Fruit fly (Drosophila melanogaster) whole organism, embryonic: Measurements from ENCODE around the gene CG32639.
A peak's percentile ranks its signal among the peaks of the same experiment; 100 is the strongest.

ENCODE experiments used
- Awh ChIP-seq: fragments of 200-800 bp; sonication (Bioruptor generic); IDR thresholded peaks from 2 replicates; pipeline ENCODE4, ENCODE4 v1.3.6; 2022; ENCODE audit warnings: missing biosample characterization, missing genetic modification characterization
- Blimp-1 ChIP-seq: fragments of 200-800 bp; sonication (Bioruptor generic); optimal IDR thresholded peaks from 3 replicates; lab custom pipeline; 2018; ENCODE audit warnings: missing biosample characterization, missing genetic modification characterization, mild to moderate bottlenecking, moderate library complexity, missing genetic modification reagents
- CG10209 ChIP-seq: fragments of 200-800 bp; sonication (Bioruptor generic); optimal IDR thresholded peaks from 3 replicates; lab custom pipeline; 2017; ENCODE audit warnings: missing biosample characterization, mild to moderate bottlenecking, missing genetic modification characterization, missing genetic modification reagents
- CG11085 ChIP-seq: fragments of 200-800 bp; sonication (Bioruptor generic); IDR thresholded peaks from 2 replicates; pipeline ENCODE4 v1.3.6; 2022; ENCODE audit warnings: missing biosample characterization, missing genetic modification characterization
- CG13624 ChIP-seq: fragments of 200-800 bp; sonication (Bioruptor generic); optimal IDR thresholded peaks from 2 replicates; lab custom pipeline; 2016; ENCODE audit warnings: missing biosample characterization, missing genetic modification characterization
- CG15696 ChIP-seq: fragments of 200-800 bp; sonication (Bioruptor generic); optimal IDR thresholded peaks from 2 replicates; lab custom pipeline; 2019; ENCODE audit warnings: missing biosample characterization, mild to moderate bottlenecking, missing genetic modification characterization, moderate library complexity
- CG17568 ChIP-seq: fragments of 200-800 bp; sonication (Bioruptor generic); optimal IDR thresholded peaks from 2 replicates; lab custom pipeline; 2018; ENCODE audit warnings: missing biosample characterization, mild to moderate bottlenecking, missing genetic modification characterization, moderate library complexity
- CG18011 ChIP-seq: fragments of 200-800 bp; sonication (Bioruptor generic); optimal IDR thresholded peaks from 2 replicates; lab custom pipeline; 2017; ENCODE audit warnings: missing biosample characterization, missing genetic modification characterization, mild to moderate bottlenecking, moderate library complexity, missing genotype
- CG3065 ChIP-seq: fragments of 200-800 bp; sonication (Bioruptor generic); optimal IDR thresholded peaks from 2 replicates; lab custom pipeline; 2016; ENCODE audit warnings: missing biosample characterization, missing genetic modification characterization
- CG31441 ChIP-seq: fragments of 200-800 bp; sonication (Bioruptor generic); IDR thresholded peaks from 2 replicates; pipeline ENCODE4 v1.3.6; 2022; ENCODE audit warnings: missing biosample characterization, missing genetic modification characterization
- CG3163 ChIP-seq: fragments of 200-800 bp; sonication (Bioruptor generic); optimal IDR thresholded peaks from 3 replicates; lab custom pipeline; 2016; ENCODE audit warnings: missing biosample characterization, missing genetic modification characterization
- CG5245 ChIP-seq: fragments of 200-800 bp; sonication (Bioruptor generic); optimal IDR thresholded peaks from 3 replicates; lab custom pipeline; 2016; ENCODE audit warnings: missing biosample characterization, missing genetic modification characterization
- CG6175 ChIP-seq: fragments of 200-800 bp; sonication (Bioruptor generic); IDR thresholded peaks from 3 replicates; pipeline ENCODE4 v1.3.6; 2022; ENCODE audit warnings: missing biosample characterization, missing genetic modification characterization
- CG6654 ChIP-seq: fragments of 200-800 bp; sonication (Bioruptor generic); optimal IDR thresholded peaks from 2 replicates; lab custom pipeline; 2017; ENCODE audit warnings: missing biosample characterization, mild to moderate bottlenecking, missing genetic modification characterization
- CG7786 ChIP-seq: fragments of 200-800 bp; sonication (Bioruptor generic); optimal IDR thresholded peaks from 2 replicates; lab custom pipeline; 2016; ENCODE audit warnings: missing biosample characterization, missing genetic modification characterization
- CG7839 ChIP-seq: fragments of 200-800 bp; sonication (Bioruptor generic); optimal IDR thresholded peaks from 3 replicates; lab custom pipeline; 2018; ENCODE audit warnings: missing biosample characterization, mild to moderate bottlenecking, missing genetic modification characterization, moderate library complexity
- CG7928 ChIP-seq: fragments of 200-800 bp; sonication (Bioruptor generic); optimal IDR thresholded peaks from 2 replicates; lab custom pipeline; 2017; ENCODE audit warnings: missing biosample characterization, mild to moderate bottlenecking, missing genetic modification characterization
- D19A ChIP-seq: fragments of 200-800 bp; optimal IDR thresholded peaks from 3 replicates; lab custom pipeline; 2019; ENCODE audit warnings: missing biosample characterization, mild to moderate bottlenecking, missing genetic modification characterization, moderate library complexity
- Dp ChIP-seq: fragments of 200-800 bp; sonication (Bioruptor generic); optimal IDR thresholded peaks from 2 replicates; lab custom pipeline; 2018; ENCODE audit warnings: missing biosample characterization, mild to moderate bottlenecking, missing genetic modification characterization, moderate library complexity
- HmgZ ChIP-seq: fragments of 200-800 bp; sonication (Bioruptor generic); optimal IDR thresholded peaks from 2 replicates; lab custom pipeline; 2018; ENCODE audit warnings: missing biosample characterization, mild to moderate bottlenecking, missing genetic modification characterization
- Med ChIP-seq: fragments of 200-800 bp; sonication (Bioruptor generic); peaks from one replicate; lab custom pipeline; 2016; ENCODE audit warnings: missing biosample characterization, missing genetic modification characterization, mild to moderate bottlenecking, inconsistent platforms, moderate library complexity
- Nf-YC ChIP-seq: fragments of 200-800 bp; optimal IDR thresholded peaks from 3 replicates; lab custom pipeline; 2019; ENCODE audit warnings: missing biosample characterization, mild to moderate bottlenecking, missing genetic modification characterization, moderate library complexity
- Pdp1 ChIP-seq, 2 experiments: fragments of 200-800 bp; sonication (Bioruptor generic); optimal IDR thresholded peaks; 3 replicates each; lab custom pipeline; 2016; ENCODE audit warnings: missing biosample characterization in 2 of 2, missing genetic modification characterization in 2 of 2, mild to moderate bottlenecking in 1 of 2, moderate library complexity in 1 of 2
- Ptx1 ChIP-seq: fragments of 200-800 bp; sonication (Bioruptor generic); IDR thresholded peaks from 2 replicates; pipeline ENCODE4 v1.3.6; 2022; ENCODE audit warnings: missing biosample characterization, missing genetic modification characterization
- Stat92E ChIP-seq, 3 experiments: fragments of >200 bp in 2 of 3; fragments of 200-800 bp in 1 of 3; sonication (Bioruptor generic) in 1 of 3; optimal IDR thresholded peaks; 2 replicates each; lab custom pipeline; 2017 to 2019; ENCODE audit warnings: missing biosample characterization in 3 of 3, missing genetic modification characterization in 3 of 3, mild to moderate bottlenecking in 1 of 3, moderate library complexity in 1 of 3
- Usf ChIP-seq: fragments of 200-800 bp; sonication (Bioruptor generic); optimal IDR thresholded peaks from 2 replicates; lab custom pipeline; 2017; ENCODE audit warnings: missing genotype, missing biosample characterization, missing genetic modification characterization
- bbx ChIP-seq: fragments of 200-800 bp; sonication (Bioruptor generic); IDR thresholded peaks from 2 replicates; pipeline ENCODE4 v1.3.6; 2022; ENCODE audit warnings: missing biosample characterization, missing genetic modification characterization; ENCODE audit not compliant: partially characterized antibody
- ci ChIP-seq: fragments of 200-800 bp; sonication (Bioruptor generic); IDR thresholded peaks from 3 replicates; pipeline ENCODE4 v1.3.6; 2022; ENCODE audit warnings: missing biosample characterization, missing genetic modification characterization
- danr ChIP-seq: fragments of 200-800 bp; sonication (Bioruptor generic); IDR thresholded peaks from 2 replicates; pipeline ENCODE4 v1.3.6; 2022; ENCODE audit warnings: missing biosample characterization, missing genetic modification characterization
- dm ChIP-seq: fragments of 200-800 bp; sonication (Bioruptor generic); optimal IDR thresholded peaks from 3 replicates; lab custom pipeline; 2016; ENCODE audit warnings: missing biosample characterization, missing genetic modification characterization
- hb ChIP-seq: fragments of 200-800 bp; sonication (Bioruptor generic); IDR thresholded peaks from 3 replicates; pipeline ENCODE4 v1.3.6; 2022; ENCODE audit warnings: missing biosample characterization, missing genetic modification characterization; ENCODE audit not compliant: partially characterized antibody
- kah ChIP-seq: fragments of 200-800 bp; sonication (Bioruptor generic); optimal IDR thresholded peaks from 2 replicates; lab custom pipeline; 2018; ENCODE audit warnings: missing biosample characterization, mild to moderate bottlenecking, missing genetic modification characterization
- klu ChIP-seq: fragments of 200-800 bp; sonication (Bioruptor generic); IDR thresholded peaks from 2 replicates; pipeline ENCODE4 v1.3.6; 2022; ENCODE audit warnings: missing biosample characterization, missing genetic modification characterization
- lmd ChIP-seq: fragments of 200-800 bp; sonication (Bioruptor generic); IDR thresholded peaks from 2 replicates; pipeline ENCODE4 v1.3.6; 2022; ENCODE audit warnings: missing biosample characterization, missing genetic modification characterization
- mld ChIP-seq: fragments of 200-800 bp; sonication (Bioruptor generic); IDR thresholded peaks from 3 replicates; pipeline ENCODE4 v1.3.6; 2022; ENCODE audit warnings: missing biosample characterization, missing genetic modification characterization; ENCODE audit not compliant: partially characterized antibody
- sens ChIP-seq: fragments of 200-800 bp; sonication (Bioruptor generic); peaks from one replicate; lab custom pipeline; 2016; ENCODE audit warnings: missing biosample characterization, missing genetic modification characterization
- seq ChIP-seq: fragments of 200-800 bp; sonication (Bioruptor generic); IDR thresholded peaks from 2 replicates; pipeline ENCODE4 v1.3.6; 2022; ENCODE audit warnings: missing biosample characterization, missing genetic modification characterization
- sr ChIP-seq: fragments of 200-800 bp; sonication (Bioruptor generic); IDR thresholded peaks from 3 replicates; pipeline ENCODE4 v1.3.6; 2022; ENCODE audit warnings: missing biosample characterization, missing genetic modification characterization
- zfh1 ChIP-seq: fragments of 200-800 bp; sonication (Bioruptor generic); IDR thresholded peaks from 3 replicates; pipeline ENCODE4 v1.3.6; 2022; ENCODE audit warnings: missing biosample characterization, missing genetic modification characterization

Gene CG32639

dm6 chrX:13192239-13192638, 44.1 kb downstream of the CG32639 start:
- TF ChIP-seq CG15696 (tag; lab: Kevin White, UChicago) = no peak
- no peak for TF ChIP-seq CG31441 (GFP tag; lab: Robert Waterston, UW)
- no peak for TF ChIP-seq mld (GFP tag; lab: Robert Waterston, UW)
- no peak for TF ChIP-seq Usf
- TF ChIP-seq Stat92E (GFP tag; optimal IDR thresholded peaks at IDR 0.05; lab: Kevin White, UChicago) = no peak
- TF ChIP-seq Nf-YC (tag; lab: Kevin White, UChicago) = no peak
- no peak for TF ChIP-seq CG18011 (GFP tag; lab: Kevin White, UChicago)
- TF ChIP-seq sens (GFP tag; lab: Kevin White, UChicago) = peak; percentile 42
- TF ChIP-seq CG11085 (GFP tag; lab: Robert Waterston, UW) = no peak
- no peak for TF ChIP-seq CG7786 (GFP tag; lab: Kevin White, UChicago)
- TF ChIP-seq Pdp1 (GFP tag; optimal IDR thresholded peaks at IDR 0.05; lab: Kevin White, UChicago) = peak in 1 of 2 experiments; percentile 17
- TF ChIP-seq dm (GFP tag; lab: Kevin White, UChicago) = no peak
- TF ChIP-seq zfh1 (GFP tag; lab: Robert Waterston, UW) = 0 out of 3 replicates have a peak, but pooled peaks have one; percentile 30
- TF ChIP-seq klu = no peak
- no peak for TF ChIP-seq CG3163 (GFP tag; lab: Kevin White, UChicago)
- TF ChIP-seq bbx (GFP tag; lab: Robert Waterston, UW) = no peak
- TF ChIP-seq Blimp-1 (GFP tag; lab: Kevin White, UChicago) = peak; percentile 92
- TF ChIP-seq, all 482 proteins: peak for 4

dm6 chrX:13191783-13192182, 44.6 kb downstream of the CG32639 start, which contains the start of gene CG12723:
CG12723 (minus strand) TSS chrX:13191883.
- TF ChIP-seq CG7839 (tag; lab: Kevin White, UChicago) (no peak), Ptx1 (GFP tag; lab: Robert Waterston, UW) (0 out of 2 replicates have a peak, but pooled peaks have one; percentile 5), seq (no peak), D19A (no peak), Awh (GFP tag; lab: Robert Waterston, UW) (0 out of 2 replicates have a peak, but pooled peaks have one; percentile 14), CG10209 (no peak)

dm6 chrX:13189032-13189431, 47.3 kb downstream of the CG32639 start, which contains the start of gene Lgr4:
Lgr4 (minus strand) TSS chrX:13189164.
- TF ChIP-seq Dp (GFP tag; lab: Kevin White, UChicago) = peak; percentile 22
- TF ChIP-seq hb = no peak
- no peak for TF ChIP-seq CG13624 (GFP tag; lab: Kevin White, UChicago)
- peak; percentile 65; the same call in 2 of the 3 replicates for TF ChIP-seq CG6175 (GFP tag; lab: Robert Waterston, UW)
- peak; percentile 5 for TF ChIP-seq CG3065 (GFP tag; lab: Kevin White, UChicago)
- no peak for TF ChIP-seq HmgZ (tag; lab: Kevin White, UChicago)
- no peak for TF ChIP-seq lmd
- TF ChIP-seq bbx (GFP tag; lab: Robert Waterston, UW) = no peak
- peak; percentile 37 for TF ChIP-seq Med
- TF ChIP-seq Ptx1 (GFP tag; lab: Robert Waterston, UW) = no peak
- TF ChIP-seq kah (GFP tag; lab: Kevin White, UChicago) = peak; percentile 41
- TF ChIP-seq CG6654 = no peak
- 0 out of 2 replicates have a peak, but pooled peaks have one; percentile 23 for TF ChIP-seq danr (GFP tag; lab: Robert Waterston, UW)
- TF ChIP-seq sr (GFP tag; lab: Robert Waterston, UW) = 0 out of 3 replicates have a peak, but pooled peaks have one; percentile 28
- 0 out of 3 replicates have a peak, but pooled peaks have one; percentile 35 for TF ChIP-seq ci (GFP tag; lab: Robert Waterston, UW)
- TF ChIP-seq CG5245 (GFP tag; lab: Kevin White, UChicago) = no peak
- no peak for TF ChIP-seq CG17568 (GFP tag; lab: Kevin White, UChicago)
- no peak for TF ChIP-seq CG7928
